Fruit fly (Drosophila melanogaster) whole organism, embryonic: Measurements from ENCODE around the gene CG34450.
A peak's percentile ranks its signal among the peaks of the same experiment; 100 is the strongest.

ENCODE experiments used
- Abd-B ChIP-seq: fragments of 200-800 bp; sonication (Bioruptor generic); optimal IDR thresholded peaks from 2 replicates; lab custom pipeline; 2018; ENCODE audit warnings: missing biosample characterization, mild to moderate bottlenecking, missing genetic modification characterization, moderate library complexity
- Ada2b ChIP-seq: fragments of 200-800 bp; sonication (Bioruptor generic); IDR thresholded peaks from 2 replicates; pipeline ENCODE4 v1.3.6; 2022; ENCODE audit warnings: missing biosample characterization, missing genetic modification characterization
- Asciz ChIP-seq: fragments of 200-800 bp; sonication (Bioruptor generic); optimal IDR thresholded peaks from 2 replicates; lab custom pipeline; 2017; ENCODE audit warnings: missing biosample characterization, mild to moderate bottlenecking, missing genetic modification characterization, missing genetic modification reagents
- Awh ChIP-seq: fragments of 200-800 bp; sonication (Bioruptor generic); IDR thresholded peaks from 2 replicates; pipeline ENCODE4, ENCODE4 v1.3.6; 2022; ENCODE audit warnings: missing biosample characterization, missing genetic modification characterization
- B-H2 ChIP-seq: fragments of 200-800 bp; sonication (Bioruptor generic); optimal IDR thresholded peaks from 2 replicates; lab custom pipeline; 2018; ENCODE audit warnings: missing biosample characterization, mild to moderate bottlenecking, missing genetic modification characterization
- Bteb2 ChIP-seq: fragments of 200-800 bp; sonication (Bioruptor generic); optimal IDR thresholded peaks from 2 replicates; lab custom pipeline; 2016; ENCODE audit warnings: missing biosample characterization, missing genetic modification characterization
- CG10462 ChIP-seq: fragments of 200-800 bp; sonication (Bioruptor generic); optimal IDR thresholded peaks from 2 replicates; lab custom pipeline; 2016; ENCODE audit warnings: missing biosample characterization, missing genetic modification characterization
- CG11093 ChIP-seq: fragments of 200-800 bp; sonication (Bioruptor generic); IDR thresholded peaks from 3 replicates; pipeline ENCODE4 v1.3.6; 2022; ENCODE audit warnings: missing biosample characterization, missing genetic modification characterization
- CG11560 ChIP-seq: fragments of 200-800 bp; sonication (Bioruptor generic); IDR thresholded peaks from 3 replicates; pipeline ENCODE4 v1.3.6; 2022; ENCODE audit warnings: missing biosample characterization, missing genetic modification characterization
- CG12769 ChIP-seq: fragments of 200-800 bp; sonication (Bioruptor generic); optimal IDR thresholded peaks from 2 replicates; lab custom pipeline; 2019; ENCODE audit warnings: missing biosample characterization, mild to moderate bottlenecking, missing genetic modification characterization, moderate library complexity
- CG13424 ChIP-seq: fragments of 200-800 bp; sonication (Bioruptor generic); optimal IDR thresholded peaks from 2 replicates; lab custom pipeline; 2019; ENCODE audit warnings: missing biosample characterization, mild to moderate bottlenecking, missing genetic modification characterization, moderate library complexity
- CG15073 ChIP-seq: fragments of 200-800 bp; sonication (Bioruptor generic); optimal IDR thresholded peaks from 2 replicates; lab custom pipeline; 2016; ENCODE audit warnings: missing biosample characterization, missing genetic modification characterization
- CG15514 ChIP-seq: fragments of 200-800 bp; sonication (Bioruptor generic); optimal IDR thresholded peaks from 3 replicates; lab custom pipeline; 2017; ENCODE audit warnings: missing biosample characterization, missing genetic modification characterization, mild to moderate bottlenecking, moderate library complexity, missing genetic modification reagents
- CG2120 ChIP-seq: fragments of 200-800 bp; sonication (Bioruptor generic); optimal IDR thresholded peaks from 3 replicates; lab custom pipeline; 2016; ENCODE audit warnings: missing biosample characterization, missing genetic modification characterization
- CG2199 ChIP-seq: fragments of 200-800 bp; sonication (Bioruptor generic); IDR thresholded peaks from 3 replicates; pipeline ENCODE4 v1.3.6; 2022; ENCODE audit warnings: missing biosample characterization, missing genetic modification characterization
- CG3065 ChIP-seq: fragments of 200-800 bp; sonication (Bioruptor generic); optimal IDR thresholded peaks from 2 replicates; lab custom pipeline; 2016; ENCODE audit warnings: missing biosample characterization, missing genetic modification characterization
- CG31388 ChIP-seq: fragments of 200-800 bp; sonication (Bioruptor generic); optimal IDR thresholded peaks from 2 replicates; lab custom pipeline; 2016; ENCODE audit warnings: missing biosample characterization, missing genetic modification characterization
- CG32772 ChIP-seq: fragments of 200-800 bp; sonication (Bioruptor generic); IDR thresholded peaks from 2 replicates; pipeline ENCODE4 v1.3.6; 2022; ENCODE audit warnings: missing biosample characterization, missing genetic modification characterization
- CG5180 ChIP-seq: fragments of 200-800 bp; sonication (Bioruptor generic); optimal IDR thresholded peaks from 3 replicates; lab custom pipeline; 2017; ENCODE audit warnings: missing biosample characterization, missing genetic modification characterization, mild to moderate bottlenecking, moderate library complexity, missing genetic modification reagents
- CG5245 ChIP-seq: fragments of 200-800 bp; sonication (Bioruptor generic); optimal IDR thresholded peaks from 3 replicates; lab custom pipeline; 2016; ENCODE audit warnings: missing biosample characterization, missing genetic modification characterization
- CG6689 ChIP-seq: fragments of 200-800 bp; sonication (Bioruptor generic); IDR thresholded peaks from 2 replicates; pipeline ENCODE4 v1.3.6; 2022; ENCODE audit warnings: missing biosample characterization, missing genetic modification characterization
- CrebB ChIP-seq: fragments of 200-800 bp; sonication (Bioruptor generic); optimal IDR thresholded peaks from 3 replicates; lab custom pipeline; 2018; ENCODE audit warnings: missing biosample characterization, mild to moderate bottlenecking, missing genetic modification characterization
- Dfd ChIP-seq, 2 experiments: fragments of >200 bp; optimal IDR thresholded peaks; 2 replicates each; lab custom pipeline; 2017; ENCODE audit warnings: missing biosample characterization in 2 of 2, missing genetic modification characterization in 2 of 2
- Dp ChIP-seq: fragments of 200-800 bp; sonication (Bioruptor generic); optimal IDR thresholded peaks from 2 replicates; lab custom pipeline; 2018; ENCODE audit warnings: missing biosample characterization, mild to moderate bottlenecking, missing genetic modification characterization, moderate library complexity
- Ets97D ChIP-seq: fragments of 200-800 bp; sonication (Bioruptor generic); optimal IDR thresholded peaks from 3 replicates; lab custom pipeline; 2016; ENCODE audit warnings: missing biosample characterization, missing genetic modification characterization
- HmgD ChIP-seq: fragments of 200-800 bp; sonication (Bioruptor generic); optimal IDR thresholded peaks from 3 replicates; lab custom pipeline; 2016; ENCODE audit warnings: missing biosample characterization, missing genetic modification characterization
- Hmr ChIP-seq: fragments of 200-800 bp; sonication (Bioruptor generic); optimal IDR thresholded peaks from 3 replicates; lab custom pipeline; 2017; ENCODE audit warnings: mild to moderate bottlenecking, missing biosample characterization, missing genetic modification reagents, missing genetic modification characterization
- Xbp1 ChIP-seq: fragments of 200-800 bp; sonication (Bioruptor generic); optimal IDR thresholded peaks from 3 replicates; lab custom pipeline; 2016; ENCODE audit warnings: missing biosample characterization, mild to moderate bottlenecking, missing genetic modification characterization
- ash1 ChIP-seq: fragments of 200-800 bp; sonication (Bioruptor generic); optimal IDR thresholded peaks from 2 replicates; lab custom pipeline; 2018; ENCODE audit warnings: missing biosample characterization, mild to moderate bottlenecking, missing genetic modification characterization
- br ChIP-seq: fragments of >200 bp; optimal IDR thresholded peaks from 2 replicates; lab custom pipeline; 2017
- chn ChIP-seq: fragments of 200-800 bp; sonication (Bioruptor generic); optimal IDR thresholded peaks from 2 replicates; lab custom pipeline; 2016; ENCODE audit warnings: missing biosample characterization, missing genetic modification characterization
- ewg ChIP-seq: fragments of 200-800 bp; sonication (Bioruptor generic); optimal IDR thresholded peaks from 3 replicates; lab custom pipeline; 2017; ENCODE audit warnings: mild to moderate bottlenecking, missing biosample characterization, missing genetic modification reagents, missing genetic modification characterization
- gem ChIP-seq: fragments of 200-800 bp; sonication (Bioruptor generic); optimal IDR thresholded peaks from 2 replicates; lab custom pipeline; 2019; ENCODE audit warnings: missing biosample characterization, mild to moderate bottlenecking, missing genetic modification characterization, moderate library complexity
- gsb-n ChIP-seq: fragments of 200-800 bp; sonication (Bioruptor generic); optimal IDR thresholded peaks from 3 replicates; lab custom pipeline; 2018; ENCODE audit warnings: missing biosample characterization, mild to moderate bottlenecking, missing genetic modification characterization
- hb ChIP-seq: fragments of 200-800 bp; sonication (Bioruptor generic); IDR thresholded peaks from 3 replicates; pipeline ENCODE4 v1.3.6; 2022; ENCODE audit warnings: missing biosample characterization, missing genetic modification characterization; ENCODE audit not compliant: partially characterized antibody
- hkb ChIP-seq, 2 experiments: fragments of 200-800 bp in 1 of 2; fragments of >200 bp in 1 of 2; sonication (Bioruptor generic) in 1 of 2; IDR thresholded peaks in 1 of 2; optimal IDR thresholded peaks in 1 of 2; 2 replicates each; pipeline versions ENCODE4 v1.3.6 to Lab custom; 2017 to 2022; ENCODE audit warnings: missing biosample characterization in 1 of 2, missing genetic modification characterization in 1 of 2
- hth ChIP-seq: fragments of >200 bp; optimal IDR thresholded peaks from 2 replicates; lab custom pipeline; 2017; ENCODE audit warnings: inconsistent platforms
- insv ChIP-seq, 2 experiments: fragments of 200-800 bp; sonication (Bioruptor generic); optimal IDR thresholded peaks; 3 replicates each; lab custom pipeline; 2016 to 2018; ENCODE audit warnings: missing biosample characterization in 2 of 2, missing genetic modification characterization in 2 of 2
- jing ChIP-seq: fragments of 200-800 bp; sonication (Bioruptor generic); optimal IDR thresholded peaks from 2 replicates; lab custom pipeline; 2018; ENCODE audit warnings: missing biosample characterization, mild to moderate bottlenecking, missing genetic modification characterization
- lilli ChIP-seq: fragments of 200-800 bp; sonication (Bioruptor generic); optimal IDR thresholded peaks from 3 replicates; lab custom pipeline; 2016; ENCODE audit warnings: missing biosample characterization, missing genetic modification characterization
- lov ChIP-seq, 2 experiments: fragments of 200-800 bp in 1 of 2; fragments of >200 bp in 1 of 2; sonication (Bioruptor generic) in 1 of 2; IDR thresholded peaks in 1 of 2; optimal IDR thresholded peaks in 1 of 2; 2 replicates in 1 of 2; 3 replicates in 1 of 2; pipeline versions ENCODE4 v1.3.6 to Lab custom; 2017 to 2022; ENCODE audit warnings: missing biosample characterization in 1 of 2, missing genetic modification characterization in 1 of 2
- mld ChIP-seq: fragments of 200-800 bp; sonication (Bioruptor generic); IDR thresholded peaks from 3 replicates; pipeline ENCODE4 v1.3.6; 2022; ENCODE audit warnings: missing biosample characterization, missing genetic modification characterization; ENCODE audit not compliant: partially characterized antibody
- pb ChIP-seq: fragments of 200-800 bp; sonication (Bioruptor generic); optimal IDR thresholded peaks from 3 replicates; lab custom pipeline; 2016; ENCODE audit warnings: missing biosample characterization, missing genetic modification characterization
- repo ChIP-seq: fragments of 200-800 bp; sonication (Bioruptor generic); optimal IDR thresholded peaks from 2 replicates; lab custom pipeline; 2016; ENCODE audit warnings: missing biosample characterization, missing genetic modification characterization
- shn ChIP-seq: fragments of 200-800 bp; sonication (Bioruptor generic); optimal IDR thresholded peaks from 3 replicates; lab custom pipeline; 2016; ENCODE audit warnings: missing biosample characterization, missing genetic modification characterization
- so ChIP-seq: fragments of 200-800 bp; sonication (Bioruptor generic); IDR thresholded peaks from 3 replicates; pipeline ENCODE4 v1.3.6; 2022; ENCODE audit warnings: missing biosample characterization, missing genetic modification characterization
- ssp ChIP-seq: fragments of 200-800 bp; sonication (Bioruptor generic); IDR thresholded peaks from 2 replicates; pipeline ENCODE4 v1.3.6; 2022; ENCODE audit warnings: missing biosample characterization, missing genetic modification characterization
- sug ChIP-seq: fragments of 200-800 bp; optimal IDR thresholded peaks from 2 replicates; lab custom pipeline; 2019; ENCODE audit warnings: missing biosample characterization, mild to moderate bottlenecking, missing genetic modification characterization, moderate library complexity

Gene CG34450

DNA sequence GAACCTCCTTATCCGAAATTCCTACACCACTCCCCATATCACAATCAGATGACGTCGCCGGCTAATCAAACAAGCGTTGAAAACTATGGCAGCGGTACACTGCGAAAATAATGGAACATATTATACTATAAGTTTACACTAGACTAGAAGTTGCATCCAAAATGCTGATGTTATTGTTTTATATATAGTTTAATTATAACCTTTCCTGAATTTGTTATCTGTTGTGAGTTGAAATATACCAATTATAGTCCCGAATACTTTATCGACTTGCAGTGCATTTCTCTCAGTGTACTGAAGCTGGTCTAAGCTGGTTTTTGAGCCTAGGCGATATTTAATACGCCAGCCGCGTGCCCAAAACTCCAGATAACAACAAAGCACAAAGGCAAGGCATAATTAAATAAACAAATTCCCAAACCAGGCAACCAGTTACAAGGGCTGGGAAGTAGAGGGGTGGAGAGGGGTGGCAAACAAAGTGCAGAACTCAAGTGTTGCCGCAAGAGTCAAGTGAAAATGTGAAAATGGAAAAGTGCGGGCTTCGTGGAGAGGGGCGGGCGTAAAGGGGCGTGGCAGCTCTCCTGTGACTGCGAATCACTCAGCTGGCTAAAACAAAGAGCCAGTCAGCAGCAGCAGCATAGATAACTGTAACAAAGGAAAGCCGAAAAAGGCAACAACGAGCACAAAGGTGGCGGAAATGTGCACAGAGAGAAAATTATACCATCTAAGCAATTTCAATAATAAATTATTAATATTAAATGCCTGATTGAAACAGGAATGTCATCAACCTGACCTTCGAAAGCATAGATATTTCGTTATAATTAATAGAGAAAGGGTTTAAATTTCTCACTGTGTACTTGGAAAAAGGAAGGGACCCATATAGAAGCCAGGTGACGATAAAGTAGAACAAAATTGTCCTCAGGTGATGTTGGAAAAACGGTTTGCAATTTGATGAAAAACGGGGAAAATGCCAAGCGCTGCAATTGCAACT is 22.1 kb upstream of the CG34450 start (continued):
- TF ChIP-seq CG11093 (peak; percentile 40; the same call in 1 of the 3 replicates), CG15073 (GFP tag; lab: Kevin White, UChicago) (no peak), insv (GFP tag; optimal IDR thresholded peaks at IDR 0.05; lab: Kevin White, UChicago) (no peak), lilli (peak; percentile 87), CG2120 (GFP tag; lab: Kevin White, UChicago) (peak; percentile 90), shn (GFP tag; lab: Kevin White, UChicago) (peak; percentile 23), Dp (GFP tag; lab: Kevin White, UChicago) (no peak), gsb-n (tag; lab: Kevin White, UChicago) (peak; percentile 69), jing (GFP tag; lab: Kevin White, UChicago) (peak; percentile 62), lov (optimal IDR thresholded peaks at IDR 0.05; lab: Kevin White, UChicago) (no peak), lov (GFP tag; IDR thresholded peaks at IDR 0.05; lab: Robert Waterston, UW) (0 out of 3 replicates have a peak, but pooled peaks have one; percentile 63), CG3065 (no peak), Bteb2 (GFP tag; lab: Kevin White, UChicago) (peak; percentile 77), CG15514 (GFP tag; lab: Kevin White, UChicago) (peak; percentile 77), CG6689 (GFP tag; lab: Robert Waterston, UW) (peak; percentile 81), CG2199 (GFP tag; lab: Robert Waterston, UW) (no peak), CG5245 (GFP tag; lab: Kevin White, UChicago) (peak; percentile 60), Xbp1 (peak; percentile 84), CG13424 (tag; lab: Kevin White, UChicago) (peak; percentile 87), Abd-B (GFP tag; lab: Kevin White, UChicago) (peak; percentile 80), ash1 (no peak), Awh (GFP tag; lab: Robert Waterston, UW) (peak; percentile 68), br (lab: Kevin White, UChicago) (no peak), Ada2b (GFP tag; lab: Robert Waterston, UW) (peak; percentile 86), Dfd (GFP tag; optimal IDR thresholded peaks at IDR 0.05; lab: Kevin White, UChicago) (no peak), sug (tag; lab: Kevin White, UChicago) (peak; percentile 78), Ets97D (GFP tag; lab: Kevin White, UChicago) (peak; percentile 38), gem (peak; percentile 96), so (peak; percentile 83), chn (GFP tag; lab: Kevin White, UChicago) (peak; percentile 54), ssp (GFP tag; lab: Robert Waterston, UW) (peak; percentile 50), hkb (optimal IDR thresholded peaks at IDR 0.05; lab: Kevin White, UChicago) (no peak), hkb (GFP tag; IDR thresholded peaks at IDR 0.05; lab: Robert Waterston, UW) (peak; percentile 70), Asciz (GFP tag; lab: Kevin White, UChicago) (peak; percentile 77), repo (GFP tag; lab: Kevin White, UChicago) (no peak), mld (no peak), CG11560 (tag; lab: Robert Waterston, UW) (peak; percentile 37; the same call in 1 of the 3 replicates), pb (GFP tag; lab: Kevin White, UChicago) (peak; percentile 24), CG32772 (GFP tag; lab: Robert Waterston, UW) (peak; percentile 66), B-H2 (GFP tag; lab: Kevin White, UChicago) (peak; percentile 60), CG31388 (GFP tag; lab: Kevin White, UChicago) (peak; percentile 37), hb (GFP tag; lab: Robert Waterston, UW) (no peak), CG5180 (peak; percentile 48), CG12769 (tag; lab: Kevin White, UChicago) (peak; percentile 93), CrebB (peak; percentile 72), CG10462 (GFP tag; lab: Kevin White, UChicago) (peak; percentile 42), Hmr (GFP tag; lab: Kevin White, UChicago) (peak; percentile 87), ewg (GFP tag; lab: Kevin White, UChicago) (peak; percentile 62), HmgD (GFP tag; lab: Kevin White, UChicago) (peak; percentile 10), hth (lab: Kevin White, UChicago) (no peak)
